Fruit fly (Drosophila melanogaster) whole organism, prepupa: ENCODE data around the gene Roc1b.

ENCODE experiments used
- CG1621 ChIP-seq: fragments of 200-800 bp; sonication (Bioruptor generic); optimal IDR thresholded peaks from 3 replicates; lab custom pipeline; 2018; ENCODE audit warnings: missing biosample characterization, mild to moderate bottlenecking, missing genetic modification characterization
- CG8319 ChIP-seq: fragments of 200-800 bp; sonication (Bioruptor generic); optimal IDR thresholded peaks from 3 replicates; lab custom pipeline; 2016; ENCODE audit warnings: missing biosample characterization, missing genetic modification characterization
- svp ChIP-seq: fragments of 200-800 bp; sonication (Bioruptor generic); peaks from one replicate; lab custom pipeline; 2016; ENCODE audit warnings: missing biosample characterization, missing genetic modification characterization

- TF ChIP-seq CG1621, result no peak
- no peak for TF ChIP-seq CG8319 (GFP tag; lab: Kevin White, UChicago)
- no peak for TF ChIP-seq svp (GFP tag; lab: Kevin White, UChicago)
These were observed 29.9 kb upstream of the Roc1b start, which contains the start of the genes Atac3 and Ptpmeg for dm6 chr3L:327833-328232.
